Fruit fly (Drosophila melanogaster): ENCODE data around the gene Sec13.
A peak's percentile ranks its signal among the peaks of the same experiment; 100 is the strongest.

DNA sequence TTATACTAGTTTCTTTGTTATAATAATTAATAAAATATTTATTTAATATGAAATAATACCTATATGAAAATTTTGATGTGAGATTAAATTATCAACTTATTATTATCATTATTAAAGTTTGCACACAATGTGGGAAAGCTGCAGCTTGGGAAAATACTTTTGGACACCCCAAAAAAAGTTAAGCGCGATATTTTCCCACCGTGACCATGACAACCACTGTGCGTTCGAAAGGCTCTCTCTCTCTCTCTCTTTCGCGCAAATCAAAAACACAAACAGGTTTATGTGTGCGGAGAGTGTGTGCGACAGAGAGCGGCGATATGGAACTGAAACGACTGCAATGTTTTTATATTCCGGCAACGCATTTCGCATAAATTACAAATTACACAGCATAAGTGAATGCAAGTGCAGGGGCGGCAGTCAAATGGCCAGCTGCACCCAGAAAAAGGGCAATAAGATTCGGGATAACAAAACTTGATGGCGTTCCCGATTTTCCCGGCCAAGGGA lies 9.1 kb upstream of the Sec13 start:
- TF ChIP-seq CG1621 (tag; optimal IDR thresholded peaks at IDR 0.05) (no peak), Sox14 (GFP tag; optimal IDR thresholded peaks at IDR 0.05) (peak; percentile 30), CG6808 (GFP tag; optimal IDR thresholded peaks at IDR 0.05) (peak; percentile 27), Eip78C (GFP tag) (peak; percentile 85), fd59A (GFP tag; optimal IDR thresholded peaks at IDR 0.05) (no peak), esn (GFP tag; optimal IDR thresholded peaks at IDR 0.05) (peak; percentile 67), dsx (GFP tag; optimal IDR thresholded peaks at IDR 0.05; ENCODE audit: poor library complexity, severe bottlenecking) (peak; percentile 12)

Data from whole organism, prepupa.